Worm (Caenorhabditis elegans) whole organism, young adult: ENCODE measurements around the gene wrm-1.

Source experiments
- C06A6.2 ChIP-seq: fragments of 200-800 bp; sonication (Bioruptor generic); conservative IDR thresholded peaks from 2 replicates; pipeline ENCODE4 v1.3.6; 2022; ENCODE audit warnings: missing genetic modification characterization, missing compliant biosample characterization
- C17E4.6 ChIP-seq: fragments of 200-800 bp; sonication (Bioruptor generic); IDR thresholded peaks from 2 replicates; pipeline ENCODE4 v1.3.6; 2022; ENCODE audit warnings: missing genetic modification reagents, missing genetic modification characterization, missing compliant biosample characterization
- F10E7.11 ChIP-seq: sonication (generic microtip); optimal IDR thresholded peaks from 2 replicates; lab custom pipeline; 2017; ENCODE audit warnings: mild to moderate bottlenecking, missing genetic modification characterization, moderate library complexity, missing compliant biosample characterization
- F33H1.4 ChIP-seq: fragments of 200-800 bp; sonication (Bioruptor generic); IDR thresholded peaks from 2 replicates; pipeline ENCODE4 v1.3.6; 2022; ENCODE audit warnings: missing genetic modification reagents, missing genetic modification characterization, missing compliant biosample characterization
- F55B11.4 ChIP-seq: sonication (generic microtip); optimal IDR thresholded peaks from 2 replicates; lab custom pipeline; 2016; ENCODE audit warnings: missing compliant biosample characterization, missing genetic modification characterization, borderline replicate concordance; ENCODE audit not compliant: insufficient read depth
- F57A8.1 ChIP-seq: fragments of 200-800 bp; sonication (Bioruptor generic); optimal IDR thresholded peaks from 2 replicates; lab custom pipeline; 2018; ENCODE audit warnings: mild to moderate bottlenecking, missing genetic modification characterization, moderate library complexity, missing compliant biosample characterization
- F57C9.4 ChIP-seq: sonication (generic microtip); optimal IDR thresholded peaks from 2 replicates; lab custom pipeline; 2017; ENCODE audit warnings: mild to moderate bottlenecking, missing genetic modification characterization, missing compliant biosample characterization
- Y53G8AR.9 ChIP-seq: fragments of 200-800 bp; sonication (Bioruptor generic); conservative IDR thresholded peaks from 2 replicates; pipeline ENCODE4 v1.3.6; 2022; ENCODE audit warnings: missing genetic modification reagents, missing genetic modification characterization, missing compliant biosample characterization
- Y56A3A.18 ChIP-seq: fragments of 200-800 bp; sonication (Bioruptor generic); IDR thresholded peaks from 2 replicates; pipeline ENCODE4 v1.3.6; 2022; ENCODE audit warnings: missing genetic modification reagents, missing genetic modification characterization, missing compliant biosample characterization
- Y79H2A.3 ChIP-seq: fragments of 200-800 bp; sonication (Bioruptor generic); conservative IDR thresholded peaks from 2 replicates; pipeline ENCODE4 v1.3.6; 2022; ENCODE audit warnings: missing genetic modification reagents, missing genetic modification characterization, missing compliant biosample characterization
- attf-5 ChIP-seq: fragments of 200-800 bp; sonication (Bioruptor generic); optimal IDR thresholded peaks from 2 replicates; lab custom pipeline; 2018; ENCODE audit warnings: mild to moderate bottlenecking, missing genetic modification characterization, missing compliant biosample characterization
- attf-6 ChIP-seq: fragments of 200-800 bp; sonication (Bioruptor generic); IDR thresholded peaks from 2 replicates; pipeline ENCODE4 v1.3.6; 2022; ENCODE audit warnings: missing genetic modification reagents, missing genetic modification characterization, missing compliant biosample characterization
- ccch-3 ChIP-seq: fragments of 200-800 bp; sonication (Bioruptor generic); optimal IDR thresholded peaks from 2 replicates; lab custom pipeline; 2018; ENCODE audit warnings: mild to moderate bottlenecking, missing genetic modification characterization, missing compliant biosample characterization
- cebp-1 ChIP-seq, 2 experiments: fragments of 200-800 bp in 1 of 2; sonication (Bioruptor generic) in 1 of 2; sonication (generic microtip) in 1 of 2; IDR thresholded peaks in 1 of 2; optimal IDR thresholded peaks in 1 of 2; 2 replicates each; pipeline versions ENCODE4 v1.3.6 to Lab custom; 2017 to 2022; ENCODE audit warnings: missing compliant biosample characterization in 2 of 2, missing genetic modification characterization in 2 of 2, mild to moderate bottlenecking in 1 of 2, missing genetic modification reagents in 1 of 2, moderate library complexity in 1 of 2
- cebp-2 ChIP-seq: fragments of 200-800 bp; sonication (Bioruptor generic); IDR thresholded peaks from 2 replicates; pipeline ENCODE4 v1.3.6; 2022; ENCODE audit warnings: missing genetic modification characterization, missing compliant biosample characterization
- ceh-58 ChIP-seq: fragments of 200-800 bp; sonication (Bioruptor generic); IDR thresholded peaks from 2 replicates; pipeline ENCODE4 v1.3.6; 2022; ENCODE audit warnings: missing genetic modification characterization, missing compliant biosample characterization
- dpl-1 ChIP-seq: fragments of 150-350 bp; optimal IDR thresholded peaks from 2 replicates; lab custom pipeline; 2014; ENCODE audit warnings: missing biosample characterization, missing genetic modification reagents, missing genetic modification characterization
- egrh-3 ChIP-seq: fragments of 200-800 bp; sonication (Bioruptor generic); IDR thresholded peaks from 2 replicates; pipeline ENCODE4 v1.3.6; 2022; ENCODE audit warnings: missing genetic modification reagents, missing genetic modification characterization, missing compliant biosample characterization
- him-1 ChIP-seq: sonication (generic microtip); optimal IDR thresholded peaks from 2 replicates; lab custom pipeline; 2016; ENCODE audit warnings: missing genotype, missing genetic modification reagents, missing genetic modification characterization, missing compliant biosample characterization
- hlh-12 ChIP-seq: sonication (generic microtip); optimal IDR thresholded peaks from 2 replicates; lab custom pipeline; 2016; ENCODE audit warnings: missing genetic modification characterization, missing compliant biosample characterization
- hlh-26 ChIP-seq: fragments of 200-800 bp; sonication (Bioruptor generic); conservative IDR thresholded peaks from 2 replicates; pipeline ENCODE4 v1.3.6; 2022; ENCODE audit warnings: missing genetic modification reagents, missing genetic modification characterization, missing compliant biosample characterization
- lin-40 ChIP-seq: sonication (generic microtip); optimal IDR thresholded peaks from 2 replicates; lab custom pipeline; 2016; ENCODE audit warnings: missing genetic modification characterization, mild to moderate bottlenecking, missing compliant biosample characterization, missing genotype, missing genetic modification reagents
- lin-54 ChIP-seq: fragments of 200-800 bp; sonication (Bioruptor generic); optimal IDR thresholded peaks from 2 replicates; lab custom pipeline; 2018; ENCODE audit warnings: mild to moderate bottlenecking, missing genetic modification characterization, missing compliant biosample characterization
- madf-10 ChIP-seq: sonication (generic microtip); optimal IDR thresholded peaks from 2 replicates; lab custom pipeline; 2016; ENCODE audit warnings: mild to moderate bottlenecking, missing genetic modification characterization, missing compliant biosample characterization
- madf-3 ChIP-seq: fragments of 200-800 bp; sonication (Bioruptor generic); IDR thresholded peaks from 2 replicates; pipeline ENCODE4 v1.3.6; 2022; ENCODE audit warnings: missing genetic modification reagents, missing genetic modification characterization, missing compliant biosample characterization
- madf-6 ChIP-seq: fragments of 200-800 bp; sonication (Bioruptor generic); IDR thresholded peaks from 2 replicates; pipeline ENCODE4 v1.3.6; 2022; ENCODE audit warnings: missing genetic modification reagents, missing genetic modification characterization, missing compliant biosample characterization
- mcd-1 ChIP-seq: fragments of 200-800 bp; sonication (Bioruptor generic); IDR thresholded peaks from 2 replicates; pipeline ENCODE4 v1.3.6; 2022; ENCODE audit warnings: missing genetic modification reagents, missing genetic modification characterization, missing compliant biosample characterization
- mel-28 ChIP-seq: sonication (generic microtip); optimal IDR thresholded peaks from 2 replicates; lab custom pipeline; 2016; ENCODE audit warnings: borderline replicate concordance, mild to moderate bottlenecking, missing genetic modification characterization, missing compliant biosample characterization
- mes-4 ChIP-seq: sonication (generic microtip); optimal IDR thresholded peaks from 2 replicates; lab custom pipeline; 2016; ENCODE audit warnings: missing genotype, missing genetic modification characterization, missing compliant biosample characterization
- mxl-1 ChIP-seq: sonication (generic microtip); optimal IDR thresholded peaks from 2 replicates; lab custom pipeline; 2016; ENCODE audit warnings: missing genetic modification characterization, missing compliant biosample characterization
- nfya-1 ChIP-seq: sonication (generic microtip); optimal IDR thresholded peaks from 2 replicates; lab custom pipeline; 2017; ENCODE audit warnings: antibody characterized with exemption, missing compliant biosample characterization, missing genetic modification characterization, borderline replicate concordance; ENCODE audit not compliant: insufficient read depth
- nhr-120 ChIP-seq: fragments of 200-800 bp; sonication (Bioruptor generic); IDR thresholded peaks from 2 replicates; pipeline ENCODE4 v1.3.6; 2022; ENCODE audit warnings: missing genetic modification characterization, missing compliant biosample characterization
- nhr-90 ChIP-seq: sonication (generic microtip); optimal IDR thresholded peaks from 2 replicates; lab custom pipeline; 2016; ENCODE audit warnings: missing genotype, mild to moderate bottlenecking, missing genetic modification characterization, missing compliant biosample characterization
- rec-8 ChIP-seq, 2 experiments: sonication (generic microtip); optimal IDR thresholded peaks; 2 replicates each; lab custom pipeline; 2016; ENCODE audit warnings: mild to moderate bottlenecking in 2 of 2, missing genetic modification characterization in 2 of 2, missing genetic modification reagents in 2 of 2, missing genotype in 2 of 2, missing biosample characterization in 1 of 2, missing compliant biosample characterization in 1 of 2, moderate library complexity in 1 of 2
- rpc-1 ChIP-seq, 2 experiments: fragments of 150-350 bp in 1 of 2; sonication (generic microtip) in 1 of 2; optimal IDR thresholded peaks; 2 replicates each; lab custom pipeline; 2014 to 2018; ENCODE audit warnings: missing biosample characterization in 1 of 2, missing genetic modification characterization in 1 of 2, missing genetic modification reagents in 1 of 2, missing genotype in 1 of 2
- snpc-1.1 ChIP-seq: sonication (generic microtip); optimal IDR thresholded peaks from 2 replicates; lab custom pipeline; 2017; ENCODE audit warnings: missing genetic modification characterization, mild to moderate bottlenecking, missing compliant biosample characterization, antibody characterized with exemption, moderate library complexity, missing genotype, missing genetic modification reagents; ENCODE audit not compliant: insufficient read depth
- snpc-1.3 ChIP-seq: sonication (generic microtip); optimal IDR thresholded peaks from 2 replicates; lab custom pipeline; 2017; ENCODE audit warnings: missing genetic modification characterization, mild to moderate bottlenecking, missing compliant biosample characterization, antibody characterized with exemption, moderate library complexity, missing genotype, missing genetic modification reagents; ENCODE audit not compliant: insufficient read depth
- snpc-3.4 ChIP-seq: sonication (generic microtip); optimal IDR thresholded peaks from 2 replicates; lab custom pipeline; 2017; ENCODE audit warnings: missing genetic modification characterization, mild to moderate bottlenecking, missing compliant biosample characterization, antibody characterized with exemption, moderate library complexity, missing genotype, missing genetic modification reagents
- unc-62 ChIP-seq: fragments of 150-350 bp; optimal IDR thresholded peaks from 2 replicates; lab custom pipeline; 2014; ENCODE audit warnings: missing biosample characterization, missing genetic modification reagents, missing genetic modification characterization
- xnd-1 ChIP-seq: sonication (generic microtip); optimal IDR thresholded peaks from 2 replicates; lab custom pipeline; 2016; ENCODE audit warnings: missing genotype, missing genetic modification reagents, missing genetic modification characterization, missing compliant biosample characterization
- zfh-2 ChIP-seq: fragments of 200-800 bp; sonication (Bioruptor generic); conservative IDR thresholded peaks from 2 replicates; pipeline ENCODE4 v1.3.6; 2022; ENCODE audit warnings: missing genetic modification reagents, missing genetic modification characterization, missing compliant biosample characterization
- zim-3 ChIP-seq: sonication (generic microtip); optimal IDR thresholded peaks from 2 replicates; lab custom pipeline; 2017; ENCODE audit warnings: mild to moderate bottlenecking, missing genetic modification characterization, moderate library complexity, missing compliant biosample characterization
- ztf-26 ChIP-seq: sonication (generic microtip); optimal IDR thresholded peaks from 2 replicates; lab custom pipeline; 2017; ENCODE audit warnings: missing genetic modification characterization, missing compliant biosample characterization
- ztf-3 ChIP-seq: fragments of 200-800 bp; sonication (Bioruptor generic); optimal IDR thresholded peaks from 2 replicates; lab custom pipeline; 2018; ENCODE audit warnings: mild to moderate bottlenecking, missing genetic modification characterization, missing compliant biosample characterization
- ztf-6 ChIP-seq: fragments of 200-800 bp; sonication (Bioruptor generic); IDR thresholded peaks from 2 replicates; pipeline ENCODE4 v1.3.6; 2022; ENCODE audit warnings: missing genetic modification reagents, missing genetic modification characterization, missing compliant biosample characterization

wrm-1 gene

DNA sequence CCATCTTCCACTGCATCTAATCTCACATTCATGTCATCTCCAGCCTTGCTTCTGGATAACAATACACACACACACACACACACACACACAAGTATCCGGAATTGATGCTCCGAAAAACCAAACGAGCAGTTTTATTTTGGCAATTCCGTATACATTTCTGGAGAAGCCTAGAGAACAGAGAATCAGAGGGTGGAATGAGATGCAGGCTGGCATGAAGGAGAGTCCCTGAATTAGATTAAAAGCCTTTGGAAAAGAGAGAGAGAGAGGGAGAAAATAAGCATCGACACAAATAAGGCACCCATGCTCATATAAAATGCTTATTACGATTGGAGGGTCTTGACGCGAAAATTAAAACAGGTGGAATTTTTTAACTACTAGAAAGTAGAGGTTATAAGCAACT, 38.1 kb downstream of the wrm-1 start:
- TF ChIP-seq mxl-1 (tag; lab: Kevin White, UChicago) (no peak), ztf-3 (no peak), madf-6 (GFP tag; lab: Robert Waterston, UW) (no peak), F57C9.4 (tag; lab: Kevin White, UChicago) (no peak), F57A8.1 (GFP tag; lab: Kevin White, UChicago) (no peak), mcd-1 (GFP tag; lab: Robert Waterston, UW) (no peak), madf-10 (tag; lab: Kevin White, UChicago) (no peak), ceh-58 (GFP tag; lab: Robert Waterston, UW) (no peak), unc-62 (GFP tag; lab: Kevin White, UChicago) (no peak), hlh-12 (no peak), xnd-1 (no peak), lin-54 (no peak), ccch-3 (GFP tag; lab: Kevin White, UChicago) (no peak), ztf-26 (no peak), nfya-1 (tag; lab: Kevin White, UChicago) (no peak)

ce11 chrIII:5761886-5762285, 39.2 kb downstream of the wrm-1 start:
- no peak for TF ChIP-seq hlh-26 (GFP tag; lab: Robert Waterston, UW)
- peak; percentile 50 for TF ChIP-seq lin-54
- TF ChIP-seq Y79H2A.3 (GFP tag; lab: Robert Waterston, UW) = no peak
- peak in 1 of 2 experiments; percentile 43 for TF ChIP-seq rec-8 (tag; optimal IDR thresholded peaks at IDR 0.05; lab: Kevin White, UChicago)
- TF ChIP-seq cebp-2 = no peak
- TF ChIP-seq attf-6 (GFP tag; lab: Robert Waterston, UW) = no peak
- no peak; the same call in 1 of the 2 replicates for TF ChIP-seq C06A6.2 (GFP tag; lab: Robert Waterston, UW)
- no peak for TF ChIP-seq ccch-3 (GFP tag; lab: Kevin White, UChicago)
- TF ChIP-seq F33H1.4 (GFP tag; lab: Robert Waterston, UW) = peak; percentile 42
- TF ChIP-seq attf-5 (GFP tag; lab: Kevin White, UChicago) = peak; percentile 9
- TF ChIP-seq Y53G8AR.9 = no peak; the same call in 1 of the 2 replicates
- peak; percentile 75 for TF ChIP-seq snpc-1.3 (tag; lab: Kevin White, UChicago)
- TF ChIP-seq egrh-3 (GFP tag; lab: Robert Waterston, UW) = peak; percentile 36; the same call in 1 of the 2 replicates
- no peak for TF ChIP-seq nhr-120 (GFP tag; lab: Robert Waterston, UW)
- no peak for TF ChIP-seq F10E7.11 (tag; lab: Kevin White, UChicago)
- TF ChIP-seq snpc-3.4 = peak; percentile 64
- peak; percentile 37; the same call in 1 of the 2 replicates for TF ChIP-seq zfh-2 (GFP tag; lab: Robert Waterston, UW)
- TF ChIP-seq him-1 (tag; lab: Kevin White, UChicago) = peak; percentile 78
- TF ChIP-seq zim-3 (tag; lab: Kevin White, UChicago) = no peak
- TF ChIP-seq nfya-1 (tag; lab: Kevin White, UChicago) = no peak
- TF ChIP-seq nhr-90 (tag; lab: Kevin White, UChicago) = peak; percentile 50
- no peak for TF ChIP-seq lin-40 (tag; lab: Kevin White, UChicago)
- peak; percentile 77 for TF ChIP-seq rpc-1 (optimal IDR thresholded peaks at IDR 0.05; lab: Kevin White, UChicago)
- peak; percentile 87 for TF ChIP-seq rpc-1 (tag; optimal IDR thresholded peaks at IDR 0.05; lab: Kevin White, UChicago)
- 0 out of 2 replicates have a peak, but pooled peaks have one; percentile 44 for TF ChIP-seq Y56A3A.18 (GFP tag; lab: Robert Waterston, UW)
- no peak for TF ChIP-seq mel-28 (tag; lab: Kevin White, UChicago)
- TF ChIP-seq F55B11.4 (tag; lab: Kevin White, UChicago) = no peak
- TF ChIP-seq mes-4 = no peak
- TF ChIP-seq F57A8.1 (GFP tag; lab: Kevin White, UChicago) = no peak
- peak; percentile 7 for TF ChIP-seq snpc-1.1 (tag; lab: Kevin White, UChicago)
- TF ChIP-seq ztf-6 = no peak
- TF ChIP-seq madf-3 (GFP tag; lab: Robert Waterston, UW) = no peak
- TF ChIP-seq dpl-1 (GFP tag; lab: Kevin White, UChicago) = no peak
- no peak for TF ChIP-seq ztf-26
- TF ChIP-seq C17E4.6 (GFP tag; lab: Robert Waterston, UW) = no peak
- no peak for TF ChIP-seq cebp-1 (GFP tag; IDR thresholded peaks at IDR 0.05; lab: Robert Waterston, UW)
- TF ChIP-seq cebp-1 (tag; optimal IDR thresholded peaks at IDR 0.05; lab: Kevin White, UChicago) = peak; percentile 31
